Worm (Caenorhabditis elegans) whole organism, L2 larva: Measurements from ENCODE around the gene F13E9.15.

ENCODE experiments used
- alr-1 ChIP-seq: fragments of 150-350 bp; optimal IDR thresholded peaks from 2 replicates; lab custom pipeline; 2014; ENCODE audit warnings: missing biosample characterization, missing genetic modification characterization
- ceh-82 ChIP-seq: fragments of 150-350 bp; optimal IDR thresholded peaks from 2 replicates; lab custom pipeline; 2014; ENCODE audit warnings: missing biosample characterization, missing genetic modification characterization
- lin-11 ChIP-seq: fragments of 150-350 bp; sonication (generic microtip); optimal IDR thresholded peaks from 2 replicates; lab custom pipeline; 2014; ENCODE audit warnings: missing biosample characterization, missing genetic modification characterization, inconsistent platforms, mixed read lengths
- lin-13 ChIP-seq: fragments of 150-350 bp; optimal IDR thresholded peaks from 2 replicates; lab custom pipeline; 2014; ENCODE audit warnings: missing biosample characterization, missing genetic modification reagents, missing genetic modification characterization
- mab-5 ChIP-seq: fragments of 150-350 bp; optimal IDR thresholded peaks from 2 replicates; lab custom pipeline; 2014; ENCODE audit warnings: missing biosample characterization, missing genetic modification characterization
- skn-1 ChIP-seq: sonication (generic microtip); optimal IDR thresholded peaks from 2 replicates; lab custom pipeline; 2017; ENCODE audit warnings: missing biosample characterization, missing genetic modification characterization
- unc-39 ChIP-seq: fragments of 150-350 bp; optimal IDR thresholded peaks from 2 replicates; lab custom pipeline; 2014; ENCODE audit warnings: missing biosample characterization, missing genetic modification characterization
- zag-1 ChIP-seq: fragments of 150-350 bp; optimal IDR thresholded peaks from 2 replicates; lab custom pipeline; 2014; ENCODE audit warnings: missing biosample characterization, missing genetic modification characterization
- ztf-1 ChIP-seq: fragments of 200-800 bp; sonication (Bioruptor generic); conservative IDR thresholded peaks from 2 replicates; pipeline ENCODE4 v1.3.6; 2022; ENCODE audit warnings: missing genetic modification characterization, missing compliant biosample characterization

The F13E9.15 gene

ce11 chrIV:10842232-10842631 lies 47.4 kb downstream of the F13E9.15 start:
- TF ChIP-seq alr-1 (tag; lab: Kevin White, UChicago) (no peak), unc-39 (tag; lab: Kevin White, UChicago) (no peak), skn-1 (no peak), lin-13 (GFP tag; lab: Kevin White, UChicago) (no peak), mab-5 (tag; lab: Kevin White, UChicago) (no peak), ztf-1 (GFP tag; lab: Robert Waterston, UW) (no peak), ceh-82 (tag; lab: Kevin White, UChicago) (no peak), zag-1 (tag; lab: Kevin White, UChicago) (no peak), lin-11 (no peak)
